Worm (Caenorhabditis elegans): ENCODE measurements around the gene cni-1.

- TF ChIP-seq ref-1 (GFP tag; conservative IDR thresholded peaks at IDR 0.05) (no peak), ztf-23 (GFP tag; IDR thresholded peaks at IDR 0.05) (no peak), tab-1 (GFP tag; IDR thresholded peaks at IDR 0.05) (no peak), cog-1 (tag; optimal IDR thresholded peaks at IDR 0.05) (no peak)
These were observed 29.4 kb downstream of the cni-1 start, which contains the start of gene F57B1.6 for ce11 chrV:13209567-13209966.
